Fruit fly (Drosophila melanogaster) S2 (cell line): ENCODE data around the gene ver.

ENCODE experiments used
- CG8478 ChIP-seq: fragments of >200 bp; optimal IDR thresholded peaks from 2 replicates; lab custom pipeline; 2018
- CTCF ChIP-seq, 2 experiments: fragments of >200 bp; optimal IDR thresholded peaks; 2 replicates each; lab custom pipeline; 2018

dm6 chr3L:12523941-12524340 is at the start of gene ver, which contains the start of gene Gcn5:
- TF ChIP-seq CTCF (optimal IDR thresholded peaks at IDR 0.05; lab: Kevin White, UChicago) = no peak
- no peak for TF ChIP-seq CG8478 (lab: Kevin White, UChicago)
